Comparison of ENCODE assay signal across 5 worm cellular contexts in genomic region chrV:10801154-10801553, ce11.
TF ChIP-seq lines count a peak whose summit lies in the region.

TSS of gene D1054.18 (minus strand) at chrV:10801198.

TF ChIP-seq in whole organism, L1 larva, 84 proteins besides CTCF, POLR2A, EP300 and RAD21 (continues in another document):
- TF ChIP-seq nhr-71 (tag; optimal IDR thresholded peaks at IDR 0.05; lab: Kevin White, UChicago): peak; percentile 25
- TF ChIP-seq tlp-1 (tag; optimal IDR thresholded peaks at IDR 0.05; lab: Kevin White, UChicago): no peak
- no peak for TF ChIP-seq fkh-4 (tag; optimal IDR thresholded peaks at IDR 0.05; lab: Kevin White, UChicago; ENCODE audit: borderline replicate concordance)
- peak; percentile 94 for TF ChIP-seq elt-2 (tag; optimal IDR thresholded peaks at IDR 0.05; lab: Kevin White, UChicago)
- TF ChIP-seq efl-1 (optimal IDR thresholded peaks at IDR 0.05; lab: Kevin White, UChicago): no peak
- peak in 1 of 2 experiments; percentile 75 for TF ChIP-seq efl-1 (GFP tag; optimal IDR thresholded peaks at IDR 0.05 in 1 of 2; lab: Kevin White, UChicago)
- TF ChIP-seq pax-3 (tag; optimal IDR thresholded peaks at IDR 0.05; lab: Kevin White, UChicago): no peak
- peak; percentile 0 for TF ChIP-seq nhr-20 (tag; optimal IDR thresholded peaks at IDR 0.05; lab: Kevin White, UChicago)
- peak; percentile 12 for TF ChIP-seq nhr-90 (tag; optimal IDR thresholded peaks at IDR 0.05; lab: Kevin White, UChicago; ENCODE audit: poor library complexity)
- no peak for TF ChIP-seq ztf-4 (tag; optimal IDR thresholded peaks at IDR 0.05; lab: Kevin White, UChicago)
- TF ChIP-seq fkh-8 (tag; optimal IDR thresholded peaks at IDR 0.05; lab: Kevin White, UChicago): no peak
- TF ChIP-seq nhr-77 (tag; optimal IDR thresholded peaks at IDR 0.05; lab: Kevin White, UChicago): no peak
- TF ChIP-seq mdl-1 (tag; optimal IDR thresholded peaks at IDR 0.05; lab: Kevin White, UChicago): peak in 1 of 2 experiments; percentile 15
- TF ChIP-seq nhr-85 (tag; lab: Kevin White, UChicago): no peak
- peak in 1 of 2 experiments; percentile 28 for TF ChIP-seq lin-35 (GFP tag; optimal IDR thresholded peaks at IDR 0.05; lab: Kevin White, UChicago)
- TF ChIP-seq pqm-1 (tag; optimal IDR thresholded peaks at IDR 0.05; lab: Kevin White, UChicago): peak; percentile 59
- no peak for TF ChIP-seq zip-4 (GFP tag; optimal IDR thresholded peaks at IDR 0.05; lab: Kevin White, UChicago)
- TF ChIP-seq snu-23 (GFP tag; optimal IDR thresholded peaks at IDR 0.05; lab: Kevin White, UChicago): no peak

TF ChIP-seq in whole organism, L2 larva, 48 proteins besides CTCF, POLR2A, EP300 and RAD21:
- no peak for TF ChIP-seq snpc-4 (tag; optimal IDR thresholded peaks at IDR 0.05; lab: Kevin White, UChicago)
- no peak for TF ChIP-seq mab-5 (tag; optimal IDR thresholded peaks at IDR 0.05; lab: Kevin White, UChicago)
- TF ChIP-seq aly-2 (tag; optimal IDR thresholded peaks at IDR 0.05; lab: Kevin White, UChicago): no peak
- peak; percentile 70 for TF ChIP-seq fos-1 (tag; optimal IDR thresholded peaks at IDR 0.05; lab: Kevin White, UChicago)
- TF ChIP-seq crh-2 (tag; optimal IDR thresholded peaks at IDR 0.05; lab: Kevin White, UChicago): peak; percentile 73
- peak; percentile 15 for TF ChIP-seq skn-1 (tag; optimal IDR thresholded peaks at IDR 0.05; lab: Kevin White, UChicago)
- peak in 1 of 2 experiments; percentile 26 for TF ChIP-seq mdl-1 (tag; optimal IDR thresholded peaks at IDR 0.05; lab: Kevin White, UChicago)
- TF ChIP-seq sma-9 (GFP tag; optimal IDR thresholded peaks at IDR 0.05; lab: Kevin White, UChicago): peak; percentile 74
- no peak for TF ChIP-seq sma-9 (tag; optimal IDR thresholded peaks at IDR 0.05; lab: Kevin White, UChicago)
- TF ChIP-seq sma-3 (GFP tag; optimal IDR thresholded peaks at IDR 0.05; lab: Kevin White, UChicago): no peak
- TF ChIP-seq gmeb-1 (tag; optimal IDR thresholded peaks at IDR 0.05; lab: Kevin White, UChicago): peak; percentile 45
- TF ChIP-seq nhr-129 (tag; optimal IDR thresholded peaks at IDR 0.05; lab: Kevin White, UChicago): no peak
- TF ChIP-seq blmp-1 (tag; optimal IDR thresholded peaks at IDR 0.05; lab: Kevin White, UChicago; ENCODE audit: insufficient read depth): no peak

TF ChIP-seq in whole organism, L3 larva, 47 proteins besides CTCF, POLR2A, EP300 and RAD21:
- TF ChIP-seq nhr-11 (tag; optimal IDR thresholded peaks at IDR 0.05; lab: Kevin White, UChicago) (no peak), lsy-12 (tag; optimal IDR thresholded peaks at IDR 0.05; lab: Kevin White, UChicago) (no peak), nhr-237 (tag; optimal IDR thresholded peaks at IDR 0.05; lab: Kevin White, UChicago) (no peak), ztf-4 (tag; optimal IDR thresholded peaks at IDR 0.05; lab: Kevin White, UChicago) (no peak), lin-15B (tag; optimal IDR thresholded peaks at IDR 0.05; lab: Kevin White, UChicago) (no peak), jun-1 (tag; optimal IDR thresholded peaks at IDR 0.05; lab: Kevin White, UChicago) (peak; percentile 32), mdl-1 (tag; optimal IDR thresholded peaks at IDR 0.05; lab: Kevin White, UChicago) (no peak), daf-12 (tag; optimal IDR thresholded peaks at IDR 0.05; lab: Kevin White, UChicago) (no peak), pqm-1 (tag; optimal IDR thresholded peaks at IDR 0.05; lab: Kevin White, UChicago) (peak; percentile 90), nhr-25 (tag; optimal IDR thresholded peaks at IDR 0.05; lab: Kevin White, UChicago) (no peak), elt-2 (tag; optimal IDR thresholded peaks at IDR 0.05; lab: Kevin White, UChicago) (peak; percentile 97), nhr-28 (tag; optimal IDR thresholded peaks at IDR 0.05; lab: Kevin White, UChicago) (no peak), egl-5 (tag; optimal IDR thresholded peaks at IDR 0.05; lab: Kevin White, UChicago) (no peak), nhr-76 (tag; optimal IDR thresholded peaks at IDR 0.05; lab: Kevin White, UChicago) (no peak), pha-4 (tag; optimal IDR thresholded peaks at IDR 0.05; lab: Kevin White, UChicago) (peak; percentile 57), nhr-43 (tag; optimal IDR thresholded peaks at IDR 0.05; lab: Kevin White, UChicago; ENCODE audit: poor library complexity, severe bottlenecking) (no peak), nhr-23 (tag; optimal IDR thresholded peaks at IDR 0.05; lab: Kevin White, UChicago) (no peak), nhr-12 (tag; optimal IDR thresholded peaks at IDR 0.05; lab: Kevin White, UChicago) (no peak)

TF ChIP-seq in whole organism, L4 larva, 104 proteins besides CTCF, POLR2A, EP300 and RAD21 (continues in another document):
- TF ChIP-seq gei-8 (GFP tag; optimal IDR thresholded peaks at IDR 0.05; lab: Kevin White, UChicago) (no peak), unc-130 (GFP tag; optimal IDR thresholded peaks at IDR 0.05; lab: Kevin White, UChicago) (no peak), hif-1 (tag; optimal IDR thresholded peaks at IDR 0.05; lab: Kevin White, UChicago) (no peak), ceh-20 (GFP tag; IDR thresholded peaks at IDR 0.05; lab: Robert Waterston, UW) (peak; percentile 63; the same call in 1 of the 2 replicates), unc-39 (tag; optimal IDR thresholded peaks at IDR 0.05; lab: Kevin White, UChicago) (no peak), unc-62 (GFP tag; optimal IDR thresholded peaks at IDR 0.05 in 1 of 2; lab: Kevin White, UChicago) (peak; percentile 51 to 96), unc-62 (tag; optimal IDR thresholded peaks at IDR 0.05; lab: Kevin White, UChicago) (no peak), ceh-28 (tag; optimal IDR thresholded peaks at IDR 0.05; lab: Kevin White, UChicago) (no peak), tra-1 (GFP tag; IDR thresholded peaks at IDR 0.05; lab: Robert Waterston, UW) (peak; percentile 66; the same call in 1 of the 2 replicates), nhr-41 (GFP tag; IDR thresholded peaks at IDR 0.05; lab: Robert Waterston, UW) (peak; percentile 85), nhr-48 (tag; optimal IDR thresholded peaks at IDR 0.05; lab: Kevin White, UChicago) (peak; percentile 30), lin-29 (GFP tag; IDR thresholded peaks at IDR 0.05; lab: Robert Waterston, UW) (no peak), ZK546.5 (tag; optimal IDR thresholded peaks at IDR 0.05; lab: Kevin White, UChicago) (no peak), Y75B8A.6 (GFP tag; IDR thresholded peaks at IDR 0.05; lab: Robert Waterston, UW) (no peak), snpc-1.2 (GFP tag; IDR thresholded peaks at IDR 0.05; lab: Robert Waterston, UW) (no peak), R02D3.7 (tag; optimal IDR thresholded peaks at IDR 0.05; lab: Kevin White, UChicago) (no peak), egl-27 (tag; optimal IDR thresholded peaks at IDR 0.05; lab: Kevin White, UChicago) (no peak), mdl-1 (tag; optimal IDR thresholded peaks at IDR 0.05; lab: Kevin White, UChicago) (peak in 1 of 2 experiments; percentile 39), Y5F2A.4 (GFP tag; optimal IDR thresholded peaks at IDR 0.05; lab: Kevin White, UChicago) (no peak), nhr-77 (tag; optimal IDR thresholded peaks at IDR 0.05; lab: Kevin White, UChicago) (peak; percentile 64), egl-43 (GFP tag; IDR thresholded peaks at IDR 0.05; lab: Robert Waterston, UW) (no peak), arid-1 (GFP tag; conservative IDR thresholded peaks at IDR 0.05; lab: Robert Waterston, UW) (no peak), daf-19 (GFP tag; conservative IDR thresholded peaks at IDR 0.05; lab: Robert Waterston, UW) (no peak), dve-1 (tag; optimal IDR thresholded peaks at IDR 0.05; lab: Kevin White, UChicago; ENCODE audit: insufficient read depth) (peak; percentile 67), ceh-82 (tag; optimal IDR thresholded peaks at IDR 0.05; lab: Kevin White, UChicago) (no peak)

TF ChIP-seq in whole organism, young adult, 124 proteins besides CTCF, POLR2A, EP300 and RAD21:
- TF ChIP-seq B0019.2 (GFP tag; conservative IDR thresholded peaks at IDR 0.05; lab: Robert Waterston, UW): no peak
- peak; percentile 13 for TF ChIP-seq tbp1 (GFP tag; optimal IDR thresholded peaks at IDR 0.05; lab: Kevin White, UChicago)
- TF ChIP-seq ztf-22 (GFP tag; optimal IDR thresholded peaks at IDR 0.05; lab: Kevin White, UChicago): peak; percentile 41
- TF ChIP-seq pha-4 (tag; optimal IDR thresholded peaks at IDR 0.05; lab: Kevin White, UChicago): peak; percentile 35
- TF ChIP-seq rpc-1 (optimal IDR thresholded peaks at IDR 0.05; lab: Kevin White, UChicago): no peak
- no peak for TF ChIP-seq rpc-1 (tag; optimal IDR thresholded peaks at IDR 0.05; lab: Kevin White, UChicago)
- TF ChIP-seq Y95B8A.8 (GFP tag; IDR thresholded peaks at IDR 0.05; lab: Robert Waterston, UW): no peak
- peak; percentile 48 for TF ChIP-seq ets-4 (GFP tag; optimal IDR thresholded peaks at IDR 0.05; lab: Kevin White, UChicago)
- peak; percentile 87 for TF ChIP-seq nhr-80 (tag; optimal IDR thresholded peaks at IDR 0.05; lab: Kevin White, UChicago)
- TF ChIP-seq lin-40 (tag; optimal IDR thresholded peaks at IDR 0.05; lab: Kevin White, UChicago): no peak
- peak; percentile 13 for TF ChIP-seq madf-10 (tag; optimal IDR thresholded peaks at IDR 0.05; lab: Kevin White, UChicago)
- no peak for TF ChIP-seq cebp-1 (GFP tag; IDR thresholded peaks at IDR 0.05; lab: Robert Waterston, UW)
- TF ChIP-seq cebp-1 (tag; optimal IDR thresholded peaks at IDR 0.05; lab: Kevin White, UChicago): peak; percentile 13
